Fruit fly (Drosophila melanogaster) whole organism, embryonic: Measurements from ENCODE around the gene CG15347.

Experiments used
- Awh ChIP-seq: fragments of 200-800 bp; sonication (Bioruptor generic); IDR thresholded peaks from 2 replicates; pipeline ENCODE4, ENCODE4 v1.3.6; 2022; ENCODE audit warnings: missing biosample characterization, missing genetic modification characterization
- B-H1 ChIP-seq: fragments of 200-800 bp; sonication (Bioruptor generic); IDR thresholded peaks from 3 replicates; pipeline ENCODE4 v1.3.6; 2022; ENCODE audit warnings: missing biosample characterization, missing genetic modification characterization
- CG10147 ChIP-seq: fragments of 200-800 bp; sonication (Bioruptor generic); optimal IDR thresholded peaks from 2 replicates; lab custom pipeline; 2019; ENCODE audit warnings: missing biosample characterization, mild to moderate bottlenecking, missing genetic modification characterization, moderate library complexity
- CG13775 ChIP-seq: fragments of 200-800 bp; sonication (Bioruptor generic); optimal IDR thresholded peaks from 3 replicates; lab custom pipeline; 2017; ENCODE audit warnings: missing biosample characterization, mild to moderate bottlenecking, missing genetic modification characterization
- CG14014 ChIP-seq: fragments of 200-800 bp; sonication (Bioruptor generic); IDR thresholded peaks from 2 replicates; pipeline ENCODE4 v1.3.6; 2022; ENCODE audit warnings: missing biosample characterization, missing genetic modification characterization
- CG1602 ChIP-seq: fragments of 200-800 bp; sonication (Bioruptor generic); optimal IDR thresholded peaks from 3 replicates; lab custom pipeline; 2016; ENCODE audit warnings: missing biosample characterization, missing genetic modification characterization
- CG17612 ChIP-seq: fragments of 200-800 bp; sonication (Bioruptor generic); IDR thresholded peaks from 2 replicates; pipeline ENCODE4 v1.3.6; 2022; ENCODE audit warnings: missing biosample characterization, missing genetic modification characterization
- CG3726 ChIP-seq: fragments of 200-800 bp; sonication (Bioruptor generic); IDR thresholded peaks from 3 replicates; pipeline ENCODE4, ENCODE4 v1.3.6; 2022; ENCODE audit warnings: missing biosample characterization, missing genetic modification characterization
- CG3847 ChIP-seq: fragments of 200-800 bp; sonication (Bioruptor generic); IDR thresholded peaks from 2 replicates; pipeline ENCODE4 v1.3.6; 2022; ENCODE audit warnings: missing biosample characterization, missing genetic modification characterization
- CG5180 ChIP-seq: fragments of 200-800 bp; sonication (Bioruptor generic); optimal IDR thresholded peaks from 3 replicates; lab custom pipeline; 2017; ENCODE audit warnings: missing biosample characterization, missing genetic modification characterization, mild to moderate bottlenecking, moderate library complexity, missing genetic modification reagents
- CG7786 ChIP-seq: fragments of 200-800 bp; sonication (Bioruptor generic); optimal IDR thresholded peaks from 2 replicates; lab custom pipeline; 2016; ENCODE audit warnings: missing biosample characterization, missing genetic modification characterization
- CG8924 ChIP-seq: fragments of 200-800 bp; optimal IDR thresholded peaks from 3 replicates; lab custom pipeline; 2019; ENCODE audit warnings: missing biosample characterization, mild to moderate bottlenecking, missing genetic modification characterization, moderate library complexity
- Camta ChIP-seq: fragments of 200-800 bp; sonication (Bioruptor generic); optimal IDR thresholded peaks from 2 replicates; lab custom pipeline; 2016; ENCODE audit warnings: missing biosample characterization, missing genetic modification characterization
- CoRest ChIP-seq: fragments of 200-800 bp; sonication (Bioruptor generic); optimal IDR thresholded peaks from 3 replicates; lab custom pipeline; 2018; ENCODE audit warnings: missing biosample characterization, mild to moderate bottlenecking, missing genetic modification characterization, moderate library complexity
- E2f1 ChIP-seq: fragments of 200-800 bp; sonication (Bioruptor generic); IDR thresholded peaks from 2 replicates; pipeline ENCODE4 v1.3.6; 2022; ENCODE audit warnings: missing biosample characterization, missing genetic modification characterization
- Hsf ChIP-seq: fragments of 200-800 bp; sonication (Bioruptor generic); optimal IDR thresholded peaks from 3 replicates; lab custom pipeline; 2016; ENCODE audit warnings: missing biosample characterization, missing genetic modification characterization
- Max ChIP-seq: fragments of 200-800 bp; sonication (Bioruptor generic); optimal IDR thresholded peaks from 2 replicates; lab custom pipeline; 2016; ENCODE audit warnings: missing biosample characterization, mild to moderate bottlenecking, missing genetic modification characterization
- Rx ChIP-seq: fragments of 200-800 bp; sonication (Bioruptor generic); IDR thresholded peaks from 2 replicates; pipeline ENCODE4 v1.3.6; 2022; ENCODE audit warnings: missing biosample characterization, missing genetic modification characterization
- ash1 ChIP-seq: fragments of 200-800 bp; sonication (Bioruptor generic); optimal IDR thresholded peaks from 2 replicates; lab custom pipeline; 2018; ENCODE audit warnings: missing biosample characterization, mild to moderate bottlenecking, missing genetic modification characterization
- ato ChIP-seq: fragments of 200-800 bp; sonication (Bioruptor generic); IDR thresholded peaks from 2 replicates; pipeline ENCODE4 v1.3.6; 2022; ENCODE audit warnings: missing biosample characterization, missing genetic modification characterization; ENCODE audit not compliant: partially characterized antibody
- dysf ChIP-seq: fragments of 200-800 bp; sonication (Bioruptor generic); IDR thresholded peaks from 3 replicates; pipeline ENCODE4 v1.3.6; 2022; ENCODE audit warnings: missing biosample characterization, missing genetic modification characterization
- ftz-f1 ChIP-seq: fragments of 200-800 bp; sonication (Bioruptor generic); optimal IDR thresholded peaks from 2 replicates; lab custom pipeline; 2016; ENCODE audit warnings: missing biosample characterization, missing genetic modification characterization
- fu2 ChIP-seq: fragments of 200-800 bp; sonication (Bioruptor generic); optimal IDR thresholded peaks from 2 replicates; lab custom pipeline; 2016; ENCODE audit warnings: missing biosample characterization, missing genetic modification characterization
- gce ChIP-seq: fragments of 200-800 bp; sonication (Bioruptor generic); IDR thresholded peaks from 3 replicates; pipeline ENCODE4 v1.3.6; 2022; ENCODE audit warnings: missing biosample characterization, missing genetic modification characterization
- jing ChIP-seq: fragments of 200-800 bp; sonication (Bioruptor generic); optimal IDR thresholded peaks from 2 replicates; lab custom pipeline; 2018; ENCODE audit warnings: missing biosample characterization, mild to moderate bottlenecking, missing genetic modification characterization
- kay ChIP-seq: fragments of 200-800 bp; sonication (Bioruptor generic); optimal IDR thresholded peaks from 2 replicates; lab custom pipeline; 2016; ENCODE audit warnings: missing biosample characterization, missing genetic modification characterization
- ken ChIP-seq: fragments of 200-800 bp; sonication (Bioruptor generic); IDR thresholded peaks from 3 replicates; pipeline ENCODE4 v1.3.6; 2022; ENCODE audit warnings: missing biosample characterization, missing genetic modification characterization
- luna ChIP-seq: fragments of 200-800 bp; sonication (Bioruptor generic); optimal IDR thresholded peaks from 2 replicates; lab custom pipeline; 2016; ENCODE audit warnings: missing biosample characterization, missing genetic modification characterization
- pb ChIP-seq: fragments of 200-800 bp; sonication (Bioruptor generic); optimal IDR thresholded peaks from 3 replicates; lab custom pipeline; 2016; ENCODE audit warnings: missing biosample characterization, missing genetic modification characterization
- pfk ChIP-seq: fragments of 200-800 bp; sonication (Bioruptor generic); optimal IDR thresholded peaks from 2 replicates; lab custom pipeline; 2018; ENCODE audit warnings: missing biosample characterization, mild to moderate bottlenecking, missing genetic modification characterization, moderate library complexity
- pzg ChIP-seq: fragments of 200-800 bp; sonication (Bioruptor generic); optimal IDR thresholded peaks from 3 replicates; lab custom pipeline; 2018; ENCODE audit warnings: missing biosample characterization, mild to moderate bottlenecking, missing genetic modification characterization, moderate library complexity
- scrt ChIP-seq: fragments of 200-800 bp; sonication (Bioruptor generic); optimal IDR thresholded peaks from 2 replicates; lab custom pipeline; 2018; ENCODE audit warnings: missing biosample characterization, mild to moderate bottlenecking, missing genetic modification characterization, moderate library complexity
- sna ChIP-seq: fragments of 200-800 bp; sonication (Bioruptor generic); IDR thresholded peaks from 2 replicates; pipeline ENCODE4 v1.3.6; 2022; ENCODE audit warnings: missing biosample characterization, missing genetic modification characterization; ENCODE audit not compliant: partially characterized antibody
- tgo ChIP-seq: fragments of 200-800 bp; sonication (Bioruptor generic); IDR thresholded peaks from 3 replicates; pipeline ENCODE4 v1.3.6; 2022; ENCODE audit warnings: missing biosample characterization, missing genetic modification characterization
- tio ChIP-seq: fragments of 200-800 bp; sonication (Bioruptor generic); optimal IDR thresholded peaks from 2 replicates; lab custom pipeline; 2017; ENCODE audit warnings: missing biosample characterization, missing genetic modification characterization, inconsistent platforms
- tll ChIP-seq, 2 experiments: fragments of 200-800 bp in 1 of 2; fragments of >200 bp in 1 of 2; sonication (Bioruptor generic) in 1 of 2; optimal IDR thresholded peaks; 2 replicates each; lab custom pipeline; 2017 to 2019; ENCODE audit warnings: missing biosample characterization in 2 of 2, missing genetic modification characterization in 2 of 2, mild to moderate bottlenecking in 1 of 2, moderate library complexity in 1 of 2
- twi ChIP-seq: fragments of 200-800 bp; optimal IDR thresholded peaks from 2 replicates; lab custom pipeline; 2019; ENCODE audit warnings: missing biosample characterization, mild to moderate bottlenecking, missing genetic modification characterization, moderate library complexity

Gene CG15347

dm6 chrX:8476817-8477216 is 16.1 kb upstream of the CG15347 start, which contains the start of gene Cp7Fc:
Gene Cp7Fc (plus strand): TSS chrX:8477117.
- TF ChIP-seq pfk (GFP tag; lab: Kevin White, UChicago), result no peak
- no peak for TF ChIP-seq Rx
- no peak for TF ChIP-seq fu2 (GFP tag; lab: Kevin White, UChicago)
- no peak for TF ChIP-seq jing (GFP tag; lab: Kevin White, UChicago)
- no peak for TF ChIP-seq ato (GFP tag; lab: Robert Waterston, UW)
- TF ChIP-seq CG3726 (GFP tag; lab: Robert Waterston, UW), result no peak
- TF ChIP-seq Camta (GFP tag; lab: Kevin White, UChicago), result no peak
- no peak for TF ChIP-seq dysf (GFP tag; lab: Robert Waterston, UW)
- no peak for TF ChIP-seq kay
- no peak for TF ChIP-seq ftz-f1
- no peak for TF ChIP-seq CG8924 (tag; lab: Kevin White, UChicago)
- no peak for TF ChIP-seq CG3847 (GFP tag; lab: Robert Waterston, UW)
- no peak for TF ChIP-seq scrt (GFP tag; lab: Kevin White, UChicago)
- no peak for TF ChIP-seq B-H1
- no peak for TF ChIP-seq Max
- no peak for TF ChIP-seq Awh (GFP tag; lab: Robert Waterston, UW)
- no peak for TF ChIP-seq gce

- TF ChIP-seq CG5180 (GFP tag; lab: Kevin White, UChicago), result peak; percentile 29
- no peak for TF ChIP-seq CG1602 (GFP tag; lab: Kevin White, UChicago)
Observed at dm6 chrX:8475657-8476056, 15.0 kb upstream of the CG15347 start.

dm6 chrX:8473339-8473887 is 12.7 kb upstream of the CG15347 start, which contains the start of gene Cp7Fb:
Gene Cp7Fb (plus strand): TSS chrX:8473837.
- TF ChIP-seq ash1 (GFP tag; lab: Kevin White, UChicago) (no peak), CG14014 (GFP tag; lab: Robert Waterston, UW) (no peak)

dm6 chrX:8470588-8470987 is 9.9 kb upstream of the CG15347 start, which contains the start of gene Cp7Fa:
Gene Cp7Fa (plus strand): TSS chrX:8470888.
- TF ChIP-seq CG10147 (GFP tag; lab: Kevin White, UChicago), result no peak
- TF ChIP-seq sna (GFP tag; lab: Robert Waterston, UW), result no peak
- no peak for TF ChIP-seq tio (GFP tag; lab: Kevin White, UChicago)
- no peak for TF ChIP-seq tll (GFP tag; optimal IDR thresholded peaks at IDR 0.05; lab: Kevin White, UChicago)
- no peak for TF ChIP-seq CG7786
- TF ChIP-seq Hsf (GFP tag; lab: Kevin White, UChicago), result no peak
- TF ChIP-seq pb (GFP tag; lab: Kevin White, UChicago), result no peak
- no peak for TF ChIP-seq Max
- no peak for TF ChIP-seq pzg
- TF ChIP-seq Camta (GFP tag; lab: Kevin White, UChicago), result no peak
- TF ChIP-seq E2f1 (GFP tag; lab: Robert Waterston, UW), result no peak
- no peak for TF ChIP-seq ken (GFP tag; lab: Robert Waterston, UW)
- no peak for TF ChIP-seq CG17612
- no peak for TF ChIP-seq twi (tag; lab: Kevin White, UChicago)
- TF ChIP-seq luna (GFP tag; lab: Kevin White, UChicago), result no peak
- no peak for TF ChIP-seq CoRest
- TF ChIP-seq tgo (GFP tag; lab: Robert Waterston, UW), result no peak
- TF ChIP-seq CG13775, result no peak
